Fruit fly (Drosophila melanogaster): ENCODE results near the gene spi.

Gene spi

DNA sequence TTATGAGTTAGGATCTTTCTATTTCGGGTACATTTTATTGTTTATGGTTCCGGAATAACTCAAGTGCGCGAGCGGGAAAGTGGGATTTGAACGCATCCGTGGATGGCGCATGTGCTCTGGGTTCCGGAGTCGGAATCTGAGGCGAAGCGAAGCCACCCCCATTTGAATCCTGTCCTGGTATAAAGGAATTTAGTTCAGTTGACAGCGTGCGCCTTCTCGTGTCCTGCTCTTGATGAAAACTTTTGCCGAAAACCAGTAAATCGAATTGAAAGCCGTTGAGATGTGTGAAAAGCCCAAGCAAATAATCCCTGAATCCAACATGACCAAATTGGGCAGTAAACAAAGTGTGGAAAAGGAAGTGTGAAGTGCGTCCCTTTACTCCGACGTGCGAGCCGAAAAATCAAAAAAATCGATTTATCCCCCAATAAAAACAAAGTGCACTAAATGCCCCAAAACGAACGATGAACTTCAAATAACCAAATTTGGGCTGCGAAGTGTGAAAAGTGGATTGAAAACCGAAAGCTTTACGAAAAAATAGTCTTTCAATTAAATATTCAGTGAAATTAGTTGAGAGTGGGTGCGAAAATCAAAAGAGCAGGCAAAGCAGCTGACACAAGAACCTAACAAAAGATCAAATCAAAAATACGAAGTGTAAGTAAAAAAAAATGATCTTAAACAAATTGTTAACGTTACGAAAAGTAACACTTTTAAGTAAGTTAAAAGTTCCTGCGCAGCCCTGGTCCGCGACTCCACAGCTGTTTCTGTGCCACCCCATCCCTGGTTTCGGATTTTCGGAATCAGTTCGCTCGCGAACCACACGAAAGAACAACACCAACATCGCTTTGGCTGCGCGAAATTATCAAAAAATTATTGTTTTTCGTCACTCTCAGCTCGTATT lies 9.6 kb upstream of the spi start, which contains the start of gene Lar (continued):
- TF ChIP-seq fd102C (GFP tag; optimal IDR thresholded peaks at IDR 0.05), result no peak
- peak; percentile 26 for TF ChIP-seq Sry-β (GFP tag; optimal IDR thresholded peaks at IDR 0.05)
- TF ChIP-seq CG6689 (GFP tag; IDR thresholded peaks at IDR 0.05), result peak; percentile 39; the same call in 1 of the 2 replicates
- no peak for TF ChIP-seq rib (GFP tag; IDR thresholded peaks at IDR 0.05)
- TF ChIP-seq gfzf (GFP tag; optimal IDR thresholded peaks at IDR 0.05), result peak; percentile 24
- peak; percentile 42 for TF ChIP-seq zen (tag; optimal IDR thresholded peaks at IDR 0.05)
- peak; percentile 69 for TF ChIP-seq CG17361 (GFP tag; IDR thresholded peaks at IDR 0.05)
- no peak for TF ChIP-seq Gsc (GFP tag; IDR thresholded peaks at IDR 0.05)
- no peak for TF ChIP-seq CG8281 (tag; optimal IDR thresholded peaks at IDR 0.05)
- no peak for TF ChIP-seq vnd (GFP tag; IDR thresholded peaks at IDR 0.05; ENCODE audit: partially characterized antibody)
- TF ChIP-seq maf-S (GFP tag; optimal IDR thresholded peaks at IDR 0.05), result peak; percentile 66
- peak; percentile 35 for TF ChIP-seq CG1792 (GFP tag; optimal IDR thresholded peaks at IDR 0.05)
- TF ChIP-seq chm (GFP tag; IDR thresholded peaks at IDR 0.05), result 0 out of 2 replicates have a peak, but pooled peaks have one; percentile 45
- TF ChIP-seq lov (optimal IDR thresholded peaks at IDR 0.05), result no peak
- 0 out of 3 replicates have a peak, but pooled peaks have one; percentile 17 for TF ChIP-seq lov (GFP tag; IDR thresholded peaks at IDR 0.05)
- TF ChIP-seq lab (GFP tag; optimal IDR thresholded peaks at IDR 0.05), result peak; percentile 79
- TF ChIP-seq CG1024 (GFP tag; IDR thresholded peaks at IDR 0.05), result peak; percentile 16; the same call in 1 of the 2 replicates
- TF ChIP-seq CG13894 (tag; optimal IDR thresholded peaks at IDR 0.05), result peak; percentile 62
- no peak for TF ChIP-seq CG6854 (GFP tag; optimal IDR thresholded peaks at IDR 0.05)
- peak; percentile 27; the same call in 1 of the 2 replicates for TF ChIP-seq sob (GFP tag; IDR thresholded peaks at IDR 0.05)
- TF ChIP-seq NFAT (GFP tag; IDR thresholded peaks at IDR 0.05), result peak; percentile 78
- TF ChIP-seq CG4820 (GFP tag; optimal IDR thresholded peaks at IDR 0.05), result peak; percentile 53
- no peak for TF ChIP-seq CG42726 (GFP tag; IDR thresholded peaks at IDR 0.05; ENCODE audit: partially characterized antibody)
- peak; percentile 35 for TF ChIP-seq Drgx (GFP tag; IDR thresholded peaks at IDR 0.05)
- peak; percentile 61 for TF ChIP-seq CG18011 (GFP tag; optimal IDR thresholded peaks at IDR 0.05)
- peak; percentile 47 for TF ChIP-seq CG7271 (tag; optimal IDR thresholded peaks at IDR 0.05)
- TF ChIP-seq CG3281 (GFP tag; optimal IDR thresholded peaks at IDR 0.05), result peak; percentile 66
- TF ChIP-seq dpn (GFP tag; optimal IDR thresholded peaks at IDR 0.05), result peak; percentile 60 to 79
- peak; percentile 55 for TF ChIP-seq Dek (tag; optimal IDR thresholded peaks at IDR 0.05)
- TF ChIP-seq tgo (GFP tag; IDR thresholded peaks at IDR 0.05), result no peak
- TF ChIP-seq CG3726 (GFP tag; IDR thresholded peaks at IDR 0.05), result no peak
- TF ChIP-seq CG3065 (GFP tag; optimal IDR thresholded peaks at IDR 0.05), result no peak
- no peak for TF ChIP-seq zf30C (GFP tag; optimal IDR thresholded peaks at IDR 0.05)
- TF ChIP-seq zfh2 (GFP tag; optimal IDR thresholded peaks at IDR 0.05), result peak; percentile 68
- TF ChIP-seq HLH4C (GFP tag; IDR thresholded peaks at IDR 0.05; ENCODE audit: partially characterized antibody), result no peak; the same call in 2 of the 3 replicates
- peak; percentile 6 to 47 for TF ChIP-seq bsh (GFP tag; optimal IDR thresholded peaks at IDR 0.05)
- peak; percentile 100 for TF ChIP-seq CG15514 (GFP tag; optimal IDR thresholded peaks at IDR 0.05)
- TF ChIP-seq pros (GFP tag; optimal IDR thresholded peaks at IDR 0.05), result no peak
- TF ChIP-seq lola (GFP tag; optimal IDR thresholded peaks at IDR 0.05), result peak in 1 of 3 experiments; percentile 35
- TF ChIP-seq Oaz (GFP tag; IDR thresholded peaks at IDR 0.05), result no peak; the same call in 1 of the 2 replicates
- TF ChIP-seq CG18262 (tag; optimal IDR thresholded peaks at IDR 0.05), result peak; percentile 50
- no peak for TF ChIP-seq ato (GFP tag; IDR thresholded peaks at IDR 0.05; ENCODE audit: partially characterized antibody)
- peak; percentile 74 for TF ChIP-seq Side (GFP tag; optimal IDR thresholded peaks at IDR 0.05)
- TF ChIP-seq CG17328 (GFP tag; IDR thresholded peaks at IDR 0.05), result peak; percentile 50; the same call in 1 of the 2 replicates
- peak; percentile 56 for TF ChIP-seq Camta (GFP tag; optimal IDR thresholded peaks at IDR 0.05)
- 0 out of 2 replicates have a peak, but pooled peaks have one; percentile 44 for TF ChIP-seq CG10321 (GFP tag; IDR thresholded peaks at IDR 0.05)
- peak; percentile 33 for TF ChIP-seq Hand (GFP tag; optimal IDR thresholded peaks at IDR 0.05)
